Fruit fly (Drosophila melanogaster): ENCODE measurements around the gene djl.
A peak's percentile ranks its signal among the peaks of the same experiment; 100 is the strongest.

DNA sequence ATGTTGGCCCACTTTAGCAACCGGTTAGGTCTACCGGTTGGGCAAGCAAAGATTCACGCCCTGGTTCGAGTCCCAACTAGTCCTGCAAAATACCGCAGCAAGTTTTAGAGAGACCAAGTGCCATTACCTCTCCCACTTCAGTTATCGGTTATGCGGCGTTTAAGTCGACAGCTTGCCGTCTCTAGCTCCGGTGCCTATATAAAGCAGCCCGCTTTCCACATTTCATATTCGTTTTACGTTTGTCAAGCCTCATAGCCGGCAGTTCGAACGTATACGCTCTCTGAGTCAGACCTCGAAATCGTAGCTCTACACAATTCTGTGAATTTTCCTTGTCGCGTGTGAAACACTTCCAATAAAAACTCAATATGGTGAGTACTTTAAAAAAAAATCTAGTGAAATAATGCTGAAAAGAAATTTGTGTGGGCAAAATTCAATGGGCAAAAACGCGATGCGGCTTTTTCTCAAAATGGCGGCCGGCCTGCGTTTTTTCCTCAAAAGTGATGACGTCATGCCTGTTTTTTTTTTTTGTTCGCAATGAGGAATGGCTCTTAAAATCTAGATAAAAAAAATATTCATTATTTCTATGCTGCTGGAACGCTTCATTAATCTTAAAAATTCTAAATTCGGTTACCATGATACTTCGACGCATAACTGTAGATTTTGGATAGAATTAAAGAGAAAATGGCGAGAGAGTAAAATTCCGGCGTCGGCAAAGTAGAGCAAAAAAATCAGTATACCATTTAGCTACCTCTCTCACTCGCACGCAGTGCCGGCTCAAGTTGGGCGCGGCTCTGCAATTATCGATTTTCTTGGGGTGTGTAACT is 26.0 kb downstream of the djl start, which contains the start of gene alphaTub84B:
- TF ChIP-seq CG8478 (optimal IDR thresholded peaks at IDR 0.05): no peak
- peak; percentile 49 to 59 for TF ChIP-seq CTCF (optimal IDR thresholded peaks at IDR 0.05)

Data from S2 (cell line).